Worm (Caenorhabditis elegans): ENCODE data around the gene xol-1.

Gene xol-1

DNA sequence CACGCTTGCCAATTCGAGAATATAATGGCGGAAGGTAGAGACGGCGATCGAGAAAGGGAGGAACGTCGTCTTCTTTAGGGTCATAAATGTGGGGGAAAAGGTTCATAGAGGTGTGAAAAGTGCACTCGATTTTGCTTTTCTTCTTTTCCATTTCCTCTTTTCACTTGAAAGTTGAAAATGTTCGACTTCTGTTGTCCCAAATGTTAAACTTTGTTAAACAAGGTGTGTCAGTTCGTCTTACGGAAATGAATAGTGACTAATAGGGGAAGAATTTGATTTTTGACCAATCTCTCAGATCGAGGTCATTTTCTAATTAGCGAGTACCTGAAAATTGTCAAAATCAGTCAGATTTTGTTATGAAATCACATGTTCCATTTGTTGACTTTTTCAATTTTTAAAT lies 36.3 kb upstream of the xol-1 start:
- TF ChIP-seq R02D3.7 (tag; optimal IDR thresholded peaks at IDR 0.05) (no peak), blmp-1 (tag; optimal IDR thresholded peaks at IDR 0.05; ENCODE audit: insufficient read depth) (peak; percentile 63)

DNA sequence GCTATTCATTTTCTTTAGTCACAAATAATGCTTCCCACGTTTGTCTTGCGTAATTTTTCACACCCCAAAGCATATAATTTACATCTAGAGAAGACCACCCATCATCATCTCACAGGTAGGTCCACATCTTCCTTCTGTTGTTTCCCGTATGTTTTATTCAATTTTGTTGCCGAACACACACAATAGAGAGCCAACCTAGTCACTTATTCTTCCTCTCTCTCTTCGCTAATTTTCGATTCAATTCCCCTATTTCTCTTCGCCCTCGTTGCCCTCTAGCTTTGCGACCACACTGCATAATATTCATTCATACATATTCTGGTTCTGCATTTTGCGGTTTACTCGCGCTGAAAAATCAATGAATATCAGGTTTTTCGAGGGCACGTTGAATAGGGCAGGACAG lies 35.1 kb upstream of the xol-1 start:
- no peak for TF ChIP-seq ztf-11 (tag; optimal IDR thresholded peaks at IDR 0.05)
- TF ChIP-seq mab-5 (tag; optimal IDR thresholded peaks at IDR 0.05): no peak
- no peak for TF ChIP-seq gmeb-1 (tag; optimal IDR thresholded peaks at IDR 0.05)
- no peak for TF ChIP-seq egl-27 (tag; optimal IDR thresholded peaks at IDR 0.05)
- TF ChIP-seq R02D3.7 (tag; optimal IDR thresholded peaks at IDR 0.05): no peak
- TF ChIP-seq peb-1 (tag; optimal IDR thresholded peaks at IDR 0.05): no peak
- no peak for TF ChIP-seq mdl-1 (tag; optimal IDR thresholded peaks at IDR 0.05)
- no peak for TF ChIP-seq nhr-23 (tag; optimal IDR thresholded peaks at IDR 0.05)
- TF ChIP-seq fos-1 (tag; optimal IDR thresholded peaks at IDR 0.05): no peak
- TF ChIP-seq snpc-4 (tag; optimal IDR thresholded peaks at IDR 0.05): no peak
- TF ChIP-seq Y55F3AM.14 (GFP tag; optimal IDR thresholded peaks at IDR 0.05): no peak
- TF ChIP-seq lsy-2 (tag; optimal IDR thresholded peaks at IDR 0.05): no peak
- no peak for TF ChIP-seq sma-9 (GFP tag; optimal IDR thresholded peaks at IDR 0.05)
- TF ChIP-seq sma-9 (tag; optimal IDR thresholded peaks at IDR 0.05): no peak
- TF ChIP-seq nhr-12 (tag; optimal IDR thresholded peaks at IDR 0.05): no peak
- TF ChIP-seq elt-1 (tag; optimal IDR thresholded peaks at IDR 0.05): no peak
- no peak for TF ChIP-seq lin-11 (tag; optimal IDR thresholded peaks at IDR 0.05)
- TF ChIP-seq aly-2 (tag; optimal IDR thresholded peaks at IDR 0.05): no peak
- TF ChIP-seq skn-1 (tag; optimal IDR thresholded peaks at IDR 0.05): no peak
- TF ChIP-seq nhr-237 (tag; optimal IDR thresholded peaks at IDR 0.05): no peak

DNA sequence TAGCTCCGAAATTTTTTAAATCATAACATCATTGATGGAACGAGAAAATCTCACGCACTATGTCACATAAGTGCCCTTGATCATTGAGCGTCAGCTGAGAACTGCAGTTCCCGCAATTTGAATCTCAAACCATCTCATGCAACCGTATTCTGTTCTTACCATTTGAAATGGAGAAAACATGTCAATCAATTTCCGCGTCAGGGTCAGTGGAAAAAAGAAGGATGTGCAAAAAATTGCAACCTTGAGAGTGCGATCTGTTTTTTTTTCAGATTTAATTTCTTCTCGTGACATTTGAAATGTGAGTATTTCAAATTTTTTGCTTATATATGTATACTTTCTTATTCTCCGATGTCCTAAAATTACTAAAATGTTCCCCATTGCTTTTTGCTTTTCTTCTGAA lies 30.5 kb upstream of the xol-1 start:
- no peak for TF ChIP-seq skn-1 (tag; optimal IDR thresholded peaks at IDR 0.05)
- no peak for TF ChIP-seq nhr-11 (tag; optimal IDR thresholded peaks at IDR 0.05)
- no peak for TF ChIP-seq nhr-10 (tag; optimal IDR thresholded peaks at IDR 0.05)
- TF ChIP-seq nhr-77 (tag; optimal IDR thresholded peaks at IDR 0.05): no peak
- TF ChIP-seq nhr-25 (tag; optimal IDR thresholded peaks at IDR 0.05): peak; percentile 67

DNA sequence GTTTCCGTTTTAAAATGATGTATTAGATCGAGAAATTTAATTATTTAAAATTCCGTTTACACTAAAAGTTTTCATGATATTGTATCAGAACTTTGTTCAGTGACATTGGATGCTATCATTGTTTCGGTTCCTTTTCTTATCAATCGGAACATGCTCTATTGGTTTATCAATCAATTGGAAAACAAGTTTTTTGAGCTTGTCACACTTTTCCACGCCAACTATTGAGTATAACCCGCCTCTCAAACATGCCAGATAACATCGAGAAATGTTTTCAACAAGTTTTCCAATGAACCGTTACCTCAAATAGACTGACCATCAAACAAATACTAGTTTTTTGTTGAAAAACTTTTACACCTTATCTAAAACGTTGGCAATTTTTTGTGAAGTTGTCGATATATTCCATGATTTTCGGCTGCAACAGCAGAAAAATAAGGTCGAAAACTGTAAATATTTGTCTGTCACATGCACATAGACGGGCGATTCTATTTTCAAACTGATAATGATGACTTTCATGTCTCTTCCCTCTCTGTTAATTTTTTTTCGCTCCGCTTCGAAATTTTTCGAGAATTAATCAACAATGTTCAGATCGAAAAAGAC lies 26.6 kb upstream of the xol-1 start, which contains the start of gene unk-1:
Gene unk-1 (plus strand): TSS at position 577 of the 597 bp plus-strand sequence.
- no peak for TF ChIP-seq ceh-16 (tag; optimal IDR thresholded peaks at IDR 0.05)
- TF ChIP-seq lin-13 (GFP tag; optimal IDR thresholded peaks at IDR 0.05): no peak
- no peak for TF ChIP-seq lin-39 (tag; optimal IDR thresholded peaks at IDR 0.05)
- TF ChIP-seq fos-1 (tag; optimal IDR thresholded peaks at IDR 0.05): peak; percentile 27
- TF ChIP-seq ama-1 (optimal IDR thresholded peaks at IDR 0.05): no peak
- TF ChIP-seq sma-9 (GFP tag; optimal IDR thresholded peaks at IDR 0.05): no peak
- TF ChIP-seq sma-9 (tag; optimal IDR thresholded peaks at IDR 0.05): no peak
- no peak for TF ChIP-seq sem-4 (tag; optimal IDR thresholded peaks at IDR 0.05)
- no peak for TF ChIP-seq sma-3 (GFP tag; optimal IDR thresholded peaks at IDR 0.05)
- TF ChIP-seq skn-1 (tag; optimal IDR thresholded peaks at IDR 0.05): peak; percentile 17
- peak; percentile 13 for TF ChIP-seq crh-2 (tag; optimal IDR thresholded peaks at IDR 0.05)
- TF ChIP-seq gmeb-1 (tag; optimal IDR thresholded peaks at IDR 0.05): no peak
- no peak for TF ChIP-seq nhr-25 (tag; optimal IDR thresholded peaks at IDR 0.05)
- TF ChIP-seq nhr-129 (tag; optimal IDR thresholded peaks at IDR 0.05): no peak
- TF ChIP-seq mdl-1 (tag; optimal IDR thresholded peaks at IDR 0.05): no peak

DNA sequence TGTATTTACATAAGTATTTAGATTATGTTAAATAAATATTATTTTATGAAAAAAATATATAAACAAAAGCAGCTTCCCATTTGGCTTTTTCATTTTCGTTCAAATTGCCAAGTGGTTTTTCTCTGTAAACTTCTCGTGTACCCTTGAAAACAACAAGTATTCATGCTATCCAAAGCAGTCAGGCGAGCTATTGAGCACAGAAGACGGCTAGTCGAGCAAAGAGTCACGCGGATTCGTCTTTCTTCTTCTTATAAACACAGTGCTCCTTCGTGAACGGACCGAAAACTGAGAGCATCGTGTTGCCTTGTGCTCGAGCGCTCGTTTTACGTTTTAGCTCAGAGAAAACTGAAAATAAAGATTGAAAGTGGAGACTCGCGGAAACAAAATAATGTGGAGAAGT lies 25.2 kb upstream of the xol-1 start:
- no peak for TF ChIP-seq ama-1 (optimal IDR thresholded peaks at IDR 0.05)
- no peak for TF ChIP-seq ztf-4 (tag; optimal IDR thresholded peaks at IDR 0.05)
- peak; percentile 43 for TF ChIP-seq nhr-129 (tag; optimal IDR thresholded peaks at IDR 0.05)
- peak; percentile 17 for TF ChIP-seq C34F6.9 (tag; optimal IDR thresholded peaks at IDR 0.05)
- peak; percentile 21 for TF ChIP-seq unc-55 (GFP tag; optimal IDR thresholded peaks at IDR 0.05)

Data from whole organism, L2 larva.